Worm (Caenorhabditis elegans): Measurements from ENCODE around the gene pqn-71.

Gene pqn-71

DNA sequence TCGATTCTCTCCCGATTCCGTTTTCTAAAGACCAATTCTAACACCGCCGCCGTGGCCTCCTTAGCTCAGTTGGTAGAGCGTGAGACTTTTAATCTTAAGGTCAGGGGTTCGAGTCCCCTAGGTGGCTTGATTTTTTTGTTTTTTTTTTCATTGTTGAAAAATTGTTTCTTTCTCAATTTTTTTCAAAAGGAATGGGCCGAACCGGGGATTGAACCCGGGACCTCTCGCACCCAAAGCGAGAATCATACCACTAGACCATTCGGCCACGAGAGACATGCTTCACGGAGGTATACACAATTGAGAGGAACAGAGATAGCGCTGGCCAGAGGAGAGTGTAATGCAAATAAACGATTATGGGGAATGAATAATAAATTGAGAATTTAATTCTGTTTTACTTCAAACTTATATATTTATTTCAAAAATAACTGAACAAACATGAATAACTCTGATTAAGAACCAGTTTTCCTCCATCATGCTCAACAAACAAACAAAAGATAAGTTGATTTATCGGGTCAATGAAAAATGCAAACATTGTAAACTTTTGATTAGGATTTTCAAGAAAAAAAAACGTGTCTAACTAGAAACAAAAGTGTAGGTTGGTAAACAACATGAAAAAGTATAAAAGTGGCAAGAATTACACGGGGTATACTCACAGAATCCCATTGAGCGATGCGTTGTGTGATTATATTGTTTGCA lies at the start of gene pqn-71 (continued):
- TF ChIP-seq F22D6.2 (tag; optimal IDR thresholded peaks at IDR 0.05) (peak; percentile 85), C17E4.6 (GFP tag; IDR thresholded peaks at IDR 0.05) (peak; percentile 93), sea-2 (GFP tag; IDR thresholded peaks at IDR 0.05) (peak; percentile 71; the same call in 1 of the 2 replicates), T26A5.8 (tag; optimal IDR thresholded peaks at IDR 0.05) (peak; percentile 90), sptf-2 (GFP tag; optimal IDR thresholded peaks at IDR 0.05) (peak; percentile 89), F52B5.7 (tag; optimal IDR thresholded peaks at IDR 0.05) (peak; percentile 81), akir-1 (GFP tag; optimal IDR thresholded peaks at IDR 0.05) (peak; percentile 0), tlf-1 (GFP tag; optimal IDR thresholded peaks at IDR 0.05) (peak; percentile 85), hlh-26 (GFP tag; conservative IDR thresholded peaks at IDR 0.05) (no peak), B0261.1 (tag; optimal IDR thresholded peaks at IDR 0.05) (peak; percentile 100), rcor-1 (GFP tag; IDR thresholded peaks at IDR 0.05) (peak; percentile 91), lin-40 (tag; optimal IDR thresholded peaks at IDR 0.05) (peak; percentile 97), attf-5 (GFP tag; optimal IDR thresholded peaks at IDR 0.05) (peak; percentile 86), ets-4 (GFP tag; optimal IDR thresholded peaks at IDR 0.05) (no peak), zfh-2 (GFP tag; conservative IDR thresholded peaks at IDR 0.05) (peak; percentile 80; the same call in 1 of the 2 replicates), madf-10 (tag; optimal IDR thresholded peaks at IDR 0.05) (peak; percentile 92), nhr-120 (GFP tag; IDR thresholded peaks at IDR 0.05) (peak; percentile 88; the same call in 1 of the 2 replicates), F23B12.7 (tag; optimal IDR thresholded peaks at IDR 0.05; ENCODE audit: insufficient read depth) (peak; percentile 95), snpc-4 (GFP tag; optimal IDR thresholded peaks at IDR 0.05) (peak; percentile 82), snpc-4 (tag; optimal IDR thresholded peaks at IDR 0.05) (peak; percentile 80 to 93 (median 88)), let-526 (GFP tag; IDR thresholded peaks at IDR 0.05) (peak; percentile 89), Y67H2A.10 (GFP tag; conservative IDR thresholded peaks at IDR 0.05) (0 out of 2 replicates have a peak, but pooled peaks have one; percentile 12), F55B11.4 (tag; optimal IDR thresholded peaks at IDR 0.05; ENCODE audit: borderline replicate concordance, insufficient read depth) (no peak), rpc-1 (optimal IDR thresholded peaks at IDR 0.05) (peak; percentile 99), rpc-1 (tag; optimal IDR thresholded peaks at IDR 0.05) (peak; percentile 98), nfyb-1 (GFP tag; IDR thresholded peaks at IDR 0.05) (peak; percentile 96), Y95B8A.8 (GFP tag; IDR thresholded peaks at IDR 0.05) (peak; percentile 88), F39B2.1 (GFP tag; IDR thresholded peaks at IDR 0.05) (0 out of 2 replicates have a peak, but pooled peaks have one; percentile 70), B0019.2 (GFP tag; conservative IDR thresholded peaks at IDR 0.05) (peak; percentile 41; the same call in 1 of the 2 replicates), K11D2.4 (GFP tag; IDR thresholded peaks at IDR 0.05) (peak; percentile 93), ceh-100 (GFP tag; IDR thresholded peaks at IDR 0.05) (peak; percentile 83), nhr-179 (tag; optimal IDR thresholded peaks at IDR 0.05) (peak; percentile 31), die-1 (tag; optimal IDR thresholded peaks at IDR 0.05) (peak; percentile 95), atf-7 (tag; optimal IDR thresholded peaks at IDR 0.05) (peak; percentile 85), ceh-79 (tag; optimal IDR thresholded peaks at IDR 0.05) (peak; percentile 88), ceh-27 (GFP tag; optimal IDR thresholded peaks at IDR 0.05) (peak; percentile 75), madf-6 (GFP tag; IDR thresholded peaks at IDR 0.05) (peak; percentile 77), hrde-1 (tag; optimal IDR thresholded peaks at IDR 0.05; ENCODE audit: borderline replicate concordance) (peak; percentile 93), T07F8.4 (tag; optimal IDR thresholded peaks at IDR 0.05) (peak; percentile 93), attf-6 (GFP tag; IDR thresholded peaks at IDR 0.05) (peak; percentile 90), F57C9.4 (tag; optimal IDR thresholded peaks at IDR 0.05) (no peak), F49E8.2 (tag; optimal IDR thresholded peaks at IDR 0.05; ENCODE audit: insufficient read depth) (peak; percentile 56), nhr-80 (tag; optimal IDR thresholded peaks at IDR 0.05) (peak; percentile 80), dpl-1 (GFP tag; optimal IDR thresholded peaks at IDR 0.05) (peak; percentile 56), madf-3 (GFP tag; IDR thresholded peaks at IDR 0.05) (peak; percentile 85), ceh-40 (GFP tag; IDR thresholded peaks at IDR 0.05) (peak; percentile 88; the same call in 1 of the 2 replicates), athp-1 (tag; optimal IDR thresholded peaks at IDR 0.05) (peak; percentile 90), mxl-1 (tag; optimal IDR thresholded peaks at IDR 0.05) (peak; percentile 93)

Measured in whole organism, young adult.